Worm (Caenorhabditis elegans) whole organism, L1 larva: ENCODE measurements around the gene C45G9.12.

Source experiments
- C04F5.9 ChIP-seq: sonication (generic microtip); optimal IDR thresholded peaks from 2 replicates; lab custom pipeline; 2016; ENCODE audit warnings: missing genetic modification characterization, missing compliant biosample characterization
- C16A3.4 ChIP-seq: fragments of 150-350 bp; optimal IDR thresholded peaks from 2 replicates; lab custom pipeline; 2014; ENCODE audit warnings: missing biosample characterization, missing genetic modification characterization
- C34B4.2 ChIP-seq: sonication (generic microtip); optimal IDR thresholded peaks from 2 replicates; lab custom pipeline; 2017; ENCODE audit warnings: mild to moderate bottlenecking, missing genetic modification characterization, missing compliant biosample characterization
- alr-1 ChIP-seq: fragments of 200-800 bp; sonication (Bioruptor generic); optimal IDR thresholded peaks from 2 replicates; lab custom pipeline; 2018; ENCODE audit warnings: borderline replicate concordance, mild to moderate bottlenecking, missing genetic modification characterization, missing compliant biosample characterization
- aly-2 ChIP-seq: fragments of 150-350 bp; optimal IDR thresholded peaks from 2 replicates; lab custom pipeline; 2014; ENCODE audit warnings: missing biosample characterization, missing genetic modification characterization
- ceh-63 ChIP-seq: fragments of 200-800 bp; sonication (Bioruptor generic); optimal IDR thresholded peaks from 2 replicates; lab custom pipeline; 2018; ENCODE audit warnings: mild to moderate bottlenecking, missing genetic modification characterization, missing compliant biosample characterization
- ceh-8 ChIP-seq: fragments of 200-800 bp; sonication (Bioruptor generic); optimal IDR thresholded peaks from 2 replicates; lab custom pipeline; 2018; ENCODE audit warnings: mild to moderate bottlenecking, missing genetic modification characterization, moderate library complexity, missing compliant biosample characterization
- ceh-82 ChIP-seq, 3 experiments: fragments of 150-350 bp in 1 of 3; sonication (generic microtip) in 2 of 3; optimal IDR thresholded peaks; 2 replicates each; lab custom pipeline; 2014 to 2017; ENCODE audit warnings: missing biosample characterization in 3 of 3, missing genetic modification characterization in 3 of 3
- ces-1 ChIP-seq: fragments of 150-350 bp; optimal IDR thresholded peaks from 2 replicates; lab custom pipeline; 2014; ENCODE audit warnings: missing biosample characterization, missing genetic modification reagents, missing genetic modification characterization
- dpl-1 ChIP-seq, 3 experiments: fragments of 150-350 bp in 2 of 3; sonication (generic microtip) in 1 of 3; optimal IDR thresholded peaks; 2 replicates each; lab custom pipeline; 2014 to 2017; ENCODE audit warnings: missing biosample characterization in 3 of 3, missing genetic modification characterization in 3 of 3, missing genetic modification reagents in 3 of 3
- efl-1 ChIP-seq, 4 experiments: fragments of 150-350 bp; optimal IDR thresholded peaks in 3 of 4; peaks in 1 of 4; 1 replicate in 1 of 4; 2 replicates in 3 of 4; lab custom pipeline; 2014; ENCODE audit warnings: missing biosample characterization in 2 of 4, missing genetic modification characterization in 2 of 4, missing genetic modification reagents in 2 of 4
- efl-3 ChIP-seq: fragments of 200-800 bp; sonication (Bioruptor generic); optimal IDR thresholded peaks from 2 replicates; lab custom pipeline; 2018; ENCODE audit warnings: mild to moderate bottlenecking, missing genetic modification characterization, missing compliant biosample characterization
- elt-2 ChIP-seq: sonication (generic microtip); optimal IDR thresholded peaks from 2 replicates; lab custom pipeline; 2016; ENCODE audit warnings: missing genetic modification characterization, mild to moderate bottlenecking, inconsistent platforms, missing compliant biosample characterization, missing genetic modification reagents
- elt-3 ChIP-seq, 6 experiments: fragments of 150-350 bp in 1 of 6; sonication (generic microtip); optimal IDR thresholded peaks; 2 replicates each; lab custom pipeline; 2017 to 2018; ENCODE audit warnings: missing biosample characterization in 6 of 6, missing genetic modification characterization in 6 of 6, inconsistent platforms in 1 of 6
- ets-5 ChIP-seq: fragments of 200-800 bp; sonication (Bioruptor generic); IDR thresholded peaks from 2 replicates; pipeline ENCODE4 v1.3.6; 2022; ENCODE audit warnings: missing genetic modification characterization, missing compliant biosample characterization
- fkh-10 ChIP-seq: sonication (generic microtip); optimal IDR thresholded peaks from 2 replicates; lab custom pipeline; 2017; ENCODE audit warnings: missing biosample characterization, missing genetic modification reagents, missing genetic modification characterization
- fkh-8 ChIP-seq: sonication (generic microtip); optimal IDR thresholded peaks from 2 replicates; lab custom pipeline; 2016; ENCODE audit warnings: mild to moderate bottlenecking, missing genetic modification characterization, missing compliant biosample characterization
- hlh-17 ChIP-seq: fragments of 200-800 bp; sonication (Bioruptor generic); optimal IDR thresholded peaks from 2 replicates; lab custom pipeline; 2018; ENCODE audit warnings: missing genetic modification characterization, mild to moderate bottlenecking, missing compliant biosample characterization, moderate library complexity, borderline replicate concordance
- jun-1 ChIP-seq: fragments of 150-350 bp; optimal IDR thresholded peaks from 2 replicates; lab custom pipeline; 2014; ENCODE audit warnings: missing biosample characterization, missing genetic modification reagents, missing genetic modification characterization
- lin-14 ChIP-seq: fragments of 200-800 bp; sonication (Bioruptor generic); optimal IDR thresholded peaks from 2 replicates; lab custom pipeline; 2018; ENCODE audit warnings: mild to moderate bottlenecking, missing genetic modification characterization, moderate library complexity, missing compliant biosample characterization
- lin-35 ChIP-seq, 2 experiments: fragments of 150-350 bp; optimal IDR thresholded peaks; 2 replicates each; lab custom pipeline; 2014; ENCODE audit warnings: missing biosample characterization in 2 of 2, missing genetic modification characterization in 2 of 2, missing genetic modification reagents in 2 of 2
- lin-39 ChIP-seq: fragments of 150-350 bp; optimal IDR thresholded peaks from 2 replicates; lab custom pipeline; 2014; ENCODE audit warnings: missing biosample characterization, missing genetic modification reagents, missing genetic modification characterization
- mdl-1 ChIP-seq, 2 experiments: fragments of 150-350 bp; optimal IDR thresholded peaks; 2 replicates each; lab custom pipeline; 2014 to 2017; ENCODE audit warnings: missing biosample characterization in 2 of 2, missing genetic modification characterization in 2 of 2, inconsistent platforms in 1 of 2
- mep-1 ChIP-seq: fragments of 150-350 bp; optimal IDR thresholded peaks from 2 replicates; lab custom pipeline; 2014; ENCODE audit warnings: missing biosample characterization, missing genetic modification characterization
- nhr-12 ChIP-seq: sonication (generic microtip); optimal IDR thresholded peaks from 2 replicates; lab custom pipeline; 2017; ENCODE audit warnings: missing biosample characterization, missing genetic modification characterization
- nhr-20 ChIP-seq: sonication (generic microtip); optimal IDR thresholded peaks from 2 replicates; lab custom pipeline; 2016; ENCODE audit warnings: mild to moderate bottlenecking, missing genetic modification characterization, missing compliant biosample characterization
- nhr-76 ChIP-seq: sonication (generic microtip); optimal IDR thresholded peaks from 2 replicates; lab custom pipeline; 2017; ENCODE audit warnings: missing biosample characterization, missing genetic modification characterization
- nhr-77 ChIP-seq: fragments of 150-350 bp; optimal IDR thresholded peaks from 2 replicates; lab custom pipeline; 2014; ENCODE audit warnings: missing biosample characterization, missing genetic modification characterization
- nhr-84 ChIP-seq: sonication (generic microtip); optimal IDR thresholded peaks from 2 replicates; lab custom pipeline; 2017; ENCODE audit warnings: missing biosample characterization, missing genetic modification characterization
- nhr-85 ChIP-seq: sonication (generic microtip); peaks from one replicate; lab custom pipeline; 2016; ENCODE audit warnings: missing genetic modification characterization, inconsistent platforms, missing compliant biosample characterization
- pax-3 ChIP-seq: fragments of 200-800 bp; sonication (Bioruptor generic); optimal IDR thresholded peaks from 2 replicates; lab custom pipeline; 2018; ENCODE audit warnings: mild to moderate bottlenecking, missing genetic modification characterization, moderate library complexity, missing compliant biosample characterization
- rnt-1 ChIP-seq: sonication (generic microtip); optimal IDR thresholded peaks from 2 replicates; lab custom pipeline; 2016; ENCODE audit warnings: mild to moderate bottlenecking, missing genetic modification characterization, moderate library complexity, missing compliant biosample characterization
- skn-1 ChIP-seq: fragments of 150-350 bp; optimal IDR thresholded peaks from 2 replicates; lab custom pipeline; 2014; ENCODE audit warnings: missing biosample characterization, missing genetic modification characterization
- sox-4 ChIP-seq: sonication (generic microtip); optimal IDR thresholded peaks from 2 replicates; lab custom pipeline; 2016; ENCODE audit warnings: missing genetic modification characterization, missing compliant biosample characterization
- swsn-7 ChIP-seq: sonication (generic microtip); optimal IDR thresholded peaks from 2 replicates; lab custom pipeline; 2016; ENCODE audit warnings: missing genetic modification characterization, missing compliant biosample characterization
- unc-130 ChIP-seq: fragments of 150-350 bp; optimal IDR thresholded peaks from 2 replicates; lab custom pipeline; 2017; ENCODE audit warnings: missing biosample characterization, missing genetic modification characterization, inconsistent platforms
- unc-30 ChIP-seq: sonication (generic microtip); optimal IDR thresholded peaks from 2 replicates; lab custom pipeline; 2017; ENCODE audit warnings: missing biosample characterization, missing genetic modification characterization
- unc-86 ChIP-seq: sonication (generic microtip); optimal IDR thresholded peaks from 2 replicates; lab custom pipeline; 2016; ENCODE audit warnings: missing genetic modification characterization, missing compliant biosample characterization
- unc-98 ChIP-seq: fragments of 200-800 bp; sonication (Bioruptor generic); IDR thresholded peaks from 2 replicates; pipeline ENCODE4 v1.3.6; 2022; ENCODE audit warnings: missing genetic modification characterization, missing compliant biosample characterization
- zag-1 ChIP-seq: fragments of 150-350 bp; optimal IDR thresholded peaks from 2 replicates; lab custom pipeline; 2014; ENCODE audit warnings: missing biosample characterization, missing genetic modification characterization
- zip-4 ChIP-seq: fragments of 200-800 bp; sonication (Bioruptor generic); optimal IDR thresholded peaks from 2 replicates; lab custom pipeline; 2018; ENCODE audit warnings: mild to moderate bottlenecking, missing genetic modification characterization, moderate library complexity, missing compliant biosample characterization

The C45G9.12 gene

ce11 chrIII:5089489-5089888 lies 18.1 kb upstream of the C45G9.12 start (continued):
- TF ChIP-seq C16A3.4 (tag; lab: Kevin White, UChicago) (no peak), lin-35 (GFP tag; optimal IDR thresholded peaks at IDR 0.05; lab: Kevin White, UChicago) (no peak), skn-1 (tag; lab: Kevin White, UChicago) (no peak), lin-39 (tag; lab: Kevin White, UChicago) (no peak), nhr-85 (tag; lab: Kevin White, UChicago) (peak; percentile 49), ceh-82 (tag; optimal IDR thresholded peaks at IDR 0.05; lab: Kevin White, UChicago) (no peak), ceh-8 (GFP tag; lab: Kevin White, UChicago) (no peak), ces-1 (GFP tag; lab: Kevin White, UChicago) (no peak), alr-1 (tag; lab: Kevin White, UChicago) (no peak), pax-3 (no peak), mep-1 (tag; lab: Kevin White, UChicago) (no peak), nhr-84 (no peak), mdl-1 (tag; optimal IDR thresholded peaks at IDR 0.05; lab: Kevin White, UChicago) (no peak)

DNA sequence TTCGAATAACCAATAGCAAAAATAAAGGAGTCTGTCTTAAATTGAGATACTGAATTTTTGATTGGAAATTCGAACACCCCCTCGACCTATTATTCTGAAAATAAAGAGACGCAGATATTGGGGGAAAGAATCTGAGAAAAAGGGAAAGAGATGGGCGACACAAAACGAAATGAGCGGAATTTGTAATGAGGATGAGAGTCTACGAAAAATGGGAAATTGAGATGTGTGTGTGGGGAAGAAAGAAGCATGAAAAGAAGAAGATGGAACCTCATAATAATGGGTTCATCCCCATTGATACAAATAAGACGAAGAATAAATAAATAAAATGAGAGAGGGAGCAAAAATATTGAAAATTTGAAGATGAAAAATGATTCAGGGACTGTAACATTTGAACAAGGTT lies 14.1 kb upstream of the C45G9.12 start, which contains the start of gene cah-1:
Gene cah-1 (minus strand): TSS at position 101 of the 400 bp plus-strand sequence.
- TF ChIP-seq hlh-17 (no peak), ceh-8 (GFP tag; lab: Kevin White, UChicago) (no peak), aly-2 (tag; lab: Kevin White, UChicago) (no peak), lin-14 (GFP tag; lab: Kevin White, UChicago) (peak; percentile 11), unc-86 (tag; lab: Kevin White, UChicago) (peak; percentile 15), sox-4 (tag; lab: Kevin White, UChicago) (no peak), efl-1 (optimal IDR thresholded peaks at IDR 0.05; lab: Kevin White, UChicago) (no peak), efl-1 (GFP tag; optimal IDR thresholded peaks at IDR 0.05 in 1 of 2; lab: Kevin White, UChicago) (peak in 1 of 2 experiments; percentile 19), unc-130 (tag; lab: Kevin White, UChicago) (no peak), unc-98 (GFP tag; lab: Robert Waterston, UW) (no peak), ces-1 (GFP tag; lab: Kevin White, UChicago) (no peak), mdl-1 (tag; optimal IDR thresholded peaks at IDR 0.05; lab: Kevin White, UChicago) (no peak), ets-5 (GFP tag; lab: Robert Waterston, UW) (no peak), unc-30 (tag; lab: Kevin White, UChicago) (no peak), nhr-77 (tag; lab: Kevin White, UChicago) (no peak), alr-1 (tag; lab: Kevin White, UChicago) (no peak), elt-3 (tag; optimal IDR thresholded peaks at IDR 0.05; lab: Kevin White, UChicago) (no peak), nhr-85 (tag; lab: Kevin White, UChicago) (no peak), dpl-1 (GFP tag; optimal IDR thresholded peaks at IDR 0.05; lab: Kevin White, UChicago) (no peak)

ce11 chrIII:5083304-5083703 lies 11.9 kb upstream of the C45G9.12 start:
- TF ChIP-seq zag-1 = no peak
- peak; percentile 44 for TF ChIP-seq nhr-85 (tag; lab: Kevin White, UChicago)
- no peak for TF ChIP-seq efl-1 (optimal IDR thresholded peaks at IDR 0.05; lab: Kevin White, UChicago)
- peak in 1 of 2 experiments; percentile 42 for TF ChIP-seq efl-1 (GFP tag; optimal IDR thresholded peaks at IDR 0.05 in 1 of 2; lab: Kevin White, UChicago)
- TF ChIP-seq, all 84 proteins: peak for 2

ce11 chrIII:5081573-5081823 lies 10.1 kb upstream of the C45G9.12 start, which contains the start of gene cox-6A:
Gene cox-6A (plus strand): TSS chrIII:5081724.
- TF ChIP-seq zag-1 = no peak
- TF ChIP-seq nhr-76 (tag; lab: Kevin White, UChicago) = no peak
- no peak for TF ChIP-seq jun-1
- no peak for TF ChIP-seq unc-30 (tag; lab: Kevin White, UChicago)
- no peak for TF ChIP-seq C04F5.9 (tag; lab: Kevin White, UChicago)
- TF ChIP-seq zip-4 = no peak
- no peak for TF ChIP-seq efl-3
- TF ChIP-seq elt-2 (tag; lab: Kevin White, UChicago) = no peak
- no peak for TF ChIP-seq rnt-1 (tag; lab: Kevin White, UChicago)
- no peak for TF ChIP-seq C34B4.2 (tag; lab: Kevin White, UChicago)
- no peak for TF ChIP-seq nhr-12 (tag; lab: Kevin White, UChicago)
- no peak for TF ChIP-seq fkh-10 (GFP tag; lab: Kevin White, UChicago)
- TF ChIP-seq fkh-8 (tag; lab: Kevin White, UChicago) = no peak
- no peak for TF ChIP-seq nhr-20
- TF ChIP-seq ceh-63 (GFP tag; lab: Kevin White, UChicago) = no peak
- TF ChIP-seq swsn-7 (tag; lab: Kevin White, UChicago) = no peak
- TF ChIP-seq dpl-1 (GFP tag; optimal IDR thresholded peaks at IDR 0.05; lab: Kevin White, UChicago) = no peak
- TF ChIP-seq sox-4 (tag; lab: Kevin White, UChicago) = no peak
